Worm (Caenorhabditis elegans): ENCODE results near the gene clec-56.

ce11 chrV:14508556-14508955 lies 34.4 kb downstream of the clec-56 start:
- TF ChIP-seq flt-1 (GFP tag; IDR thresholded peaks at IDR 0.05) (no peak), ceh-13 (GFP tag; optimal IDR thresholded peaks at IDR 0.05) (no peak), ets-7 (tag; optimal IDR thresholded peaks at IDR 0.05) (no peak), ama-1 (optimal IDR thresholded peaks at IDR 0.05) (no peak), tbx-11 (GFP tag; IDR thresholded peaks at IDR 0.05) (no peak), hmg-4 (GFP tag; optimal IDR thresholded peaks at IDR 0.05) (no peak), F13C5.2 (tag; optimal IDR thresholded peaks at IDR 0.05) (no peak), tra-4 (tag; optimal IDR thresholded peaks at IDR 0.05) (no peak), scrt-1 (GFP tag; IDR thresholded peaks at IDR 0.05) (no peak), hnd-1 (tag; optimal IDR thresholded peaks at IDR 0.05) (no peak), aly-1 (tag; optimal IDR thresholded peaks at IDR 0.05) (no peak)

All from whole organism, early embryonic.